Worm (Caenorhabditis elegans): Measurements from ENCODE around the gene Y59H11AM.4.
A peak's percentile ranks its signal among the peaks of the same experiment; 100 is the strongest.

The Y59H11AM.4 gene

DNA sequence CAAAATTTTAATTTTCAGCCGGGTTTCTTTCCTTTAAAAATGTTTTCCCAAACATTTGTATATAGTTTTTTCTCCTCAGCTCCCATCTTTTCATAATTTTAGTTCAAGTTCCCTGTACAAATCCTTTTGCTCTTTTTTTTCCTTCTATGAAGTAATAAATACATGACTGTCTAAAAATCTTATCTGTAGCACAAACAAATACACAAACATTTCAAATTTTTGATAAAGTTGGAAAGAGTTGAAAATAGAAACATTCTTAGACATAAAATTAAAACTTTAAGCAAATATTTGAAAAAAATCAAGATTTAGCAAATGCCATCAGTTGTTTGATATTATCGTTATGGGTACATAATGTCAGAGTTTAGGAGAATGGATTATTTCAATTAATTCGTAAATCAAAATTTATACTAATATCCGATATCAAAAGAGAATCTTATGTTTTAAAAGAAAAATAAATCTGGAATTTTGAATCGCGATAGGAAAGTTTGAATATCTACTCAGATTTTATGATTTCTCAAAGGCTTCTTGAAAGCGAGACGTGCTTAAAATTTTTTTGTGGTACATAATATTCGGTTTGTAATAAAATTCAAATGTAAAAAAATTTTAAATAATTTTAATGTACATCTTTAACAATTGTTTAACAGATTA lies 32.0 kb downstream of the Y59H11AM.4 start (continued):
- TF ChIP-seq lin-1 (GFP tag; IDR thresholded peaks at IDR 0.05) (peak; percentile 56; the same call in 1 of the 2 replicates), ama-1 (optimal IDR thresholded peaks at IDR 0.05) (no peak), Y75B8A.6 (GFP tag; IDR thresholded peaks at IDR 0.05) (0 out of 2 replicates have a peak, but pooled peaks have one; percentile 5), pqm-1 (tag; optimal IDR thresholded peaks at IDR 0.05) (no peak), lir-3 (tag; optimal IDR thresholded peaks at IDR 0.05) (no peak), nhr-41 (GFP tag; IDR thresholded peaks at IDR 0.05) (no peak), mep-1 (tag; optimal IDR thresholded peaks at IDR 0.05) (peak; percentile 61), nhr-111 (GFP tag; optimal IDR thresholded peaks at IDR 0.05) (no peak), daf-16 (GFP tag; optimal IDR thresholded peaks at IDR 0.05) (peak in 1 of 2 experiments; percentile 38), daf-16 (tag; optimal IDR thresholded peaks at IDR 0.05) (peak; percentile 50), dve-1 (tag; optimal IDR thresholded peaks at IDR 0.05; ENCODE audit: insufficient read depth) (peak; percentile 24)

- TF ChIP-seq nhr-28 (tag; optimal IDR thresholded peaks at IDR 0.05) (no peak), fkh-10 (GFP tag; optimal IDR thresholded peaks at IDR 0.05) (no peak), hmg-1.1 (GFP tag; IDR thresholded peaks at IDR 0.05) (no peak), daf-16 (GFP tag; optimal IDR thresholded peaks at IDR 0.05) (no peak), daf-16 (tag; optimal IDR thresholded peaks at IDR 0.05) (peak; percentile 20), attf-4 (tag; optimal IDR thresholded peaks at IDR 0.05) (no peak), snpc-1.2 (GFP tag; IDR thresholded peaks at IDR 0.05) (no peak), rbr-2 (tag; optimal IDR thresholded peaks at IDR 0.05) (no peak), hlh-30 (tag; optimal IDR thresholded peaks at IDR 0.05; ENCODE audit: insufficient read depth) (no peak), ceh-32 (tag; optimal IDR thresholded peaks at IDR 0.05; ENCODE audit: poor library complexity) (no peak), ceh-20 (GFP tag; IDR thresholded peaks at IDR 0.05) (no peak), egl-43 (GFP tag; IDR thresholded peaks at IDR 0.05) (no peak), aha-1 (tag) (peak; percentile 94), mes-2 (tag; optimal IDR thresholded peaks at IDR 0.05; ENCODE audit: poor library complexity, severe bottlenecking) (no peak), ceh-82 (tag; optimal IDR thresholded peaks at IDR 0.05) (no peak), lin-38 (GFP tag; IDR thresholded peaks at IDR 0.05) (0 out of 2 replicates have a peak, but pooled peaks have one; percentile 6), nhr-111 (GFP tag; optimal IDR thresholded peaks at IDR 0.05) (no peak), zip-11 (GFP tag; IDR thresholded peaks at IDR 0.05) (no peak)
Measured at ce11 chrIV:8535946-8536345, 34.2 kb downstream of the Y59H11AM.4 start.

ce11 chrIV:8534997-8535414 lies 35.1 kb downstream of the Y59H11AM.4 start:
- TF ChIP-seq ceh-20 (GFP tag; IDR thresholded peaks at IDR 0.05) (peak; percentile 72), hlh-30 (tag; optimal IDR thresholded peaks at IDR 0.05; ENCODE audit: insufficient read depth) (peak; percentile 92), pha-4 (GFP tag; IDR thresholded peaks at IDR 0.05) (no peak), pha-4 (tag; optimal IDR thresholded peaks at IDR 0.05) (no peak), ZK337.2 (GFP tag; IDR thresholded peaks at IDR 0.05) (no peak), aly-2 (tag; optimal IDR thresholded peaks at IDR 0.05) (no peak), lin-15B (tag; optimal IDR thresholded peaks at IDR 0.05) (no peak), F44E2.7 (GFP tag; IDR thresholded peaks at IDR 0.05) (no peak), dmd-6 (GFP tag; IDR thresholded peaks at IDR 0.05) (peak; percentile 91), ces-1 (GFP tag; optimal IDR thresholded peaks at IDR 0.05) (no peak), zip-11 (GFP tag; IDR thresholded peaks at IDR 0.05) (no peak), F10B5.3 (tag; optimal IDR thresholded peaks at IDR 0.05) (no peak), nhr-11 (tag; optimal IDR thresholded peaks at IDR 0.05) (no peak), nhr-48 (tag; optimal IDR thresholded peaks at IDR 0.05) (peak; percentile 88), ZK546.5 (tag; optimal IDR thresholded peaks at IDR 0.05) (no peak), daf-12 (tag; optimal IDR thresholded peaks at IDR 0.05) (no peak), dmd-9 (GFP tag; IDR thresholded peaks at IDR 0.05) (no peak), mep-1 (tag; optimal IDR thresholded peaks at IDR 0.05) (peak; percentile 54), dve-1 (tag; optimal IDR thresholded peaks at IDR 0.05; ENCODE audit: insufficient read depth) (peak; percentile 87), attf-4 (tag; optimal IDR thresholded peaks at IDR 0.05) (no peak), dmd-8 (GFP tag; IDR thresholded peaks at IDR 0.05) (no peak), snpc-4 (tag; optimal IDR thresholded peaks at IDR 0.05) (no peak), nhr-76 (tag; optimal IDR thresholded peaks at IDR 0.05) (peak; percentile 69), Y75B8A.6 (GFP tag; IDR thresholded peaks at IDR 0.05) (no peak), php-3 (GFP tag; IDR thresholded peaks at IDR 0.05) (0 out of 2 replicates have a peak, but pooled peaks have one; percentile 12), T26A8.4 (GFP tag; IDR thresholded peaks at IDR 0.05) (peak; percentile 19; the same call in 1 of the 2 replicates), Y48G9A.11 (GFP tag; IDR thresholded peaks at IDR 0.05) (no peak), ceh-28 (tag; optimal IDR thresholded peaks at IDR 0.05) (no peak)
